Fruit fly (Drosophila melanogaster) whole organism, adult: ENCODE results near the gene CG8236.

ENCODE experiments used
- CG12768 ChIP-seq: fragments of 200-800 bp; sonication (Bioruptor generic); optimal IDR thresholded peaks from 2 replicates; lab custom pipeline; 2017; ENCODE audit warnings: missing biosample characterization, missing genetic modification characterization, mild to moderate bottlenecking, moderate library complexity, missing genetic modification reagents
- CG1620 ChIP-seq: fragments of 200-800 bp; sonication (Bioruptor generic); optimal IDR thresholded peaks from 2 replicates; lab custom pipeline; 2016; ENCODE audit warnings: missing biosample characterization, missing genetic modification characterization
- CG7045 ChIP-seq: fragments of 200-800 bp; sonication (Bioruptor generic); optimal IDR thresholded peaks from 2 replicates; lab custom pipeline; 2017; ENCODE audit warnings: missing biosample characterization, mild to moderate bottlenecking, missing genetic modification characterization
- Crg-1 ChIP-seq: fragments of 200-800 bp; sonication (Bioruptor generic); optimal IDR thresholded peaks from 2 replicates; lab custom pipeline; 2016; ENCODE audit warnings: missing biosample characterization, missing genetic modification characterization
- Hr96 ChIP-seq: fragments of 200-800 bp; sonication (Bioruptor generic); optimal IDR thresholded peaks from 2 replicates; lab custom pipeline; 2016; ENCODE audit warnings: missing biosample characterization, missing genetic modification characterization
- bab1 ChIP-seq: fragments of 200-800 bp; sonication (Bioruptor generic); optimal IDR thresholded peaks from 3 replicates; lab custom pipeline; 2019; ENCODE audit warnings: missing biosample characterization, mild to moderate bottlenecking, missing genetic modification characterization, moderate library complexity
- cic ChIP-seq: fragments of 200-800 bp; sonication (Bioruptor generic); optimal IDR thresholded peaks from 2 replicates; lab custom pipeline; 2017; ENCODE audit warnings: missing biosample characterization, mild to moderate bottlenecking, missing genetic modification characterization, moderate library complexity
- pad ChIP-seq: fragments of 200-800 bp; sonication (Bioruptor generic); optimal IDR thresholded peaks from 3 replicates; lab custom pipeline; 2017; ENCODE audit warnings: missing biosample characterization, missing genetic modification characterization, mild to moderate bottlenecking, moderate library complexity, missing genetic modification reagents
- tj ChIP-seq: fragments of 200-800 bp; sonication (Bioruptor generic); optimal IDR thresholded peaks from 3 replicates; lab custom pipeline; 2017; ENCODE audit warnings: missing biosample characterization, mild to moderate bottlenecking, missing genetic modification characterization, moderate library complexity

DNA sequence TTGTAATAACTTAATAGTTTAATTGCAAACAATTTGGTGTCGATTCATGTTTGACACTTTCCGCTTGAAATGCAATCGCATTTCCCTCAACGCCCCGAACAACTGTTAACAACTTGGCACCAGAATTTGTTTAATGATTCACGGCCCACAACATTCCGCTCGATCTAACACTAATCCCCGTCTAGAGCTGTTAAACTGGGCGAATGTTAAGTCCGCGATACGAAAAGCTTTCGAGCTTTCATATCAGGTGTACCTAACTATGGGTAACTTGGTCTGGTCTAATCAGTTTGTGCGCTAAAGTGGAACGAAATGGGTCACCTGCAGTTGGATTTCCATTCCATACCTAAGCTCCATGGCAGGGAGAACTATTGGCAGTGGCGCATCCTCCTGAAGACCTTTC is 3.9 kb downstream of the CG8236 start, which contains the start of gene CG34301:
- no peak for TF ChIP-seq Hr96
- no peak for TF ChIP-seq tj (GFP tag; lab: Kevin White, UChicago)
- TF ChIP-seq Crg-1 (GFP tag; lab: Kevin White, UChicago) = no peak
- TF ChIP-seq cic (GFP tag; lab: Kevin White, UChicago) = no peak
- TF ChIP-seq pad (GFP tag; lab: Kevin White, UChicago) = no peak
- no peak for TF ChIP-seq bab1 (GFP tag; lab: Kevin White, UChicago)
- no peak for TF ChIP-seq CG7045 (GFP tag; lab: Kevin White, UChicago)
- no peak for TF ChIP-seq CG12768
- TF ChIP-seq CG1620 = no peak
